Worm (Caenorhabditis elegans) whole organism, L4 larva: ENCODE data around the gene agt-1.

Source experiments
- F10B5.3 ChIP-seq: sonication (generic microtip); optimal IDR thresholded peaks from 2 replicates; lab custom pipeline; 2016; ENCODE audit warnings: mild to moderate bottlenecking, missing genetic modification characterization, missing compliant biosample characterization
- F37D6.2 ChIP-seq: sonication (generic microtip); optimal IDR thresholded peaks from 2 replicates; lab custom pipeline; 2016; ENCODE audit warnings: mild to moderate bottlenecking, missing genetic modification characterization, missing compliant biosample characterization
- R02D3.7 ChIP-seq: fragments of 150-350 bp; sonication (generic microtip); optimal IDR thresholded peaks from 3 replicates; lab custom pipeline; 2014; ENCODE audit warnings: missing biosample characterization, missing genetic modification characterization
- ZK337.2 ChIP-seq: fragments of 200-800 bp; sonication (Bioruptor generic); IDR thresholded peaks from 2 replicates; pipeline ENCODE4 v1.3.6; 2022; ENCODE audit warnings: missing genetic modification reagents, missing genetic modification characterization, missing compliant biosample characterization
- ZK546.5 ChIP-seq, 2 experiments: sonication (generic microtip); optimal IDR thresholded peaks; 2 replicates each; lab custom pipeline; 2017; ENCODE audit warnings: missing biosample characterization in 2 of 2, missing genetic modification characterization in 2 of 2
- ama-1 ChIP-seq: fragments of 150-350 bp; optimal IDR thresholded peaks from 2 replicates; lab custom pipeline; 2014; ENCODE audit warnings: inconsistent platforms, mixed read lengths
- arid-1 ChIP-seq: fragments of 200-800 bp; sonication (Bioruptor generic); conservative IDR thresholded peaks from 2 replicates; pipeline ENCODE4 v1.3.6; 2022; ENCODE audit warnings: missing genetic modification reagents, missing genetic modification characterization, missing compliant biosample characterization
- ceh-20 ChIP-seq: fragments of 200-800 bp; sonication (Bioruptor generic); IDR thresholded peaks from 2 replicates; pipeline ENCODE4 v1.3.6; 2022; ENCODE audit warnings: missing genetic modification reagents, missing genetic modification characterization, missing compliant biosample characterization
- ceh-28 ChIP-seq: fragments of 150-350 bp; optimal IDR thresholded peaks from 2 replicates; lab custom pipeline; 2014; ENCODE audit warnings: missing biosample characterization, missing genetic modification reagents, missing genetic modification characterization
- ceh-32 ChIP-seq: sonication (generic microtip); optimal IDR thresholded peaks from 2 replicates; lab custom pipeline; 2016; ENCODE audit warnings: mild to moderate bottlenecking, missing genetic modification characterization, missing compliant biosample characterization; ENCODE audit not compliant: poor library complexity
- cey-2 ChIP-seq: sonication (generic microtip); optimal IDR thresholded peaks from 3 replicates; lab custom pipeline; 2017; ENCODE audit warnings: missing genetic modification characterization, mild to moderate bottlenecking, missing compliant biosample characterization, antibody characterized with exemption, borderline replicate concordance; ENCODE audit not compliant: insufficient read depth
- ctbp-1 ChIP-seq: fragments of 200-800 bp; sonication (Bioruptor generic); IDR thresholded peaks from 2 replicates; pipeline ENCODE4 v1.3.6; 2022; ENCODE audit warnings: missing genetic modification reagents, missing genetic modification characterization, missing compliant biosample characterization
- daf-12 ChIP-seq: fragments of 150-350 bp; optimal IDR thresholded peaks from 2 replicates; lab custom pipeline; 2014; ENCODE audit warnings: missing biosample characterization, missing genetic modification reagents, missing genetic modification characterization
- daf-19 ChIP-seq: fragments of 200-800 bp; sonication (Bioruptor generic); conservative IDR thresholded peaks from 2 replicates; pipeline ENCODE4 v1.3.6; 2022; ENCODE audit warnings: missing genetic modification characterization, missing compliant biosample characterization
- daf-8 ChIP-seq: fragments of 200-800 bp; sonication (Bioruptor generic); IDR thresholded peaks from 2 replicates; pipeline ENCODE4 v1.3.6; 2022; ENCODE audit warnings: missing genetic modification characterization, missing compliant biosample characterization
- dmd-6 ChIP-seq: fragments of 200-800 bp; sonication (Bioruptor generic); IDR thresholded peaks from 2 replicates; pipeline ENCODE4 v1.3.6; 2022; ENCODE audit warnings: missing genetic modification reagents, missing genetic modification characterization, missing compliant biosample characterization
- dmd-8 ChIP-seq: fragments of 200-800 bp; sonication (Bioruptor generic); IDR thresholded peaks from 2 replicates; pipeline ENCODE4 v1.3.6; 2022; ENCODE audit warnings: missing genetic modification characterization, missing compliant biosample characterization
- dpl-1 ChIP-seq: fragments of 150-350 bp; optimal IDR thresholded peaks from 2 replicates; lab custom pipeline; 2014; ENCODE audit warnings: missing biosample characterization, missing genetic modification reagents, missing genetic modification characterization
- dve-1 ChIP-seq: sonication (generic microtip); optimal IDR thresholded peaks from 2 replicates; lab custom pipeline; 2017; ENCODE audit warnings: antibody characterized with exemption, mild to moderate bottlenecking, missing genetic modification characterization, missing compliant biosample characterization; ENCODE audit not compliant: insufficient read depth
- hif-1 ChIP-seq, 2 experiments: sonication (generic microtip); optimal IDR thresholded peaks; 2 replicates each; lab custom pipeline; 2016 to 2017; ENCODE audit warnings: missing compliant biosample characterization in 2 of 2, missing genetic modification characterization in 2 of 2, missing genetic modification reagents in 2 of 2, missing genotype in 2 of 2, mild to moderate bottlenecking in 1 of 2
- hlh-11 ChIP-seq: fragments of 200-800 bp; sonication (Bioruptor generic); optimal IDR thresholded peaks from 2 replicates; lab custom pipeline; 2018; ENCODE audit warnings: mild to moderate bottlenecking, missing genetic modification characterization, missing compliant biosample characterization
- jun-1 ChIP-seq: fragments of 150-350 bp; optimal IDR thresholded peaks from 2 replicates; lab custom pipeline; 2014; ENCODE audit warnings: missing biosample characterization, missing genetic modification reagents, missing genetic modification characterization
- lin-15B ChIP-seq: fragments of 150-350 bp; sonication (generic microtip); optimal IDR thresholded peaks from 3 replicates; lab custom pipeline; 2014; ENCODE audit warnings: missing biosample characterization, missing genetic modification characterization
- lin-29 ChIP-seq: fragments of 200-800 bp; sonication (Bioruptor generic); IDR thresholded peaks from 2 replicates; pipeline ENCODE4 v1.3.6; 2022; ENCODE audit warnings: missing genetic modification reagents, missing genetic modification characterization, missing compliant biosample characterization
- lin-39 ChIP-seq: fragments of 150-350 bp; optimal IDR thresholded peaks from 2 replicates; lab custom pipeline; 2014; ENCODE audit warnings: missing biosample characterization, missing genetic modification reagents, missing genetic modification characterization
- madf-9 ChIP-seq: fragments of 200-800 bp; sonication (Bioruptor generic); conservative IDR thresholded peaks from 2 replicates; pipeline ENCODE4 v1.3.6; 2022; ENCODE audit warnings: missing genetic modification reagents, missing genetic modification characterization, missing compliant biosample characterization
- mdt-29 ChIP-seq: fragments of 200-800 bp; sonication (Bioruptor generic); IDR thresholded peaks from 2 replicates; pipeline ENCODE4 v1.3.6; 2022; ENCODE audit warnings: missing genetic modification reagents, missing genetic modification characterization, missing compliant biosample characterization
- mep-1 ChIP-seq: fragments of 150-350 bp; sonication (generic microtip); optimal IDR thresholded peaks from 3 replicates; lab custom pipeline; 2014; ENCODE audit warnings: missing biosample characterization, missing genetic modification characterization
- mxl-2 ChIP-seq: fragments of 200-800 bp; sonication (Bioruptor generic); conservative IDR thresholded peaks from 2 replicates; pipeline ENCODE4 v1.3.6; 2022; ENCODE audit warnings: missing genetic modification reagents, missing genetic modification characterization, missing compliant biosample characterization
- nhr-10 ChIP-seq: fragments of 150-350 bp; optimal IDR thresholded peaks from 2 replicates; lab custom pipeline; 2014; ENCODE audit warnings: missing biosample characterization, missing genetic modification characterization
- nhr-102 ChIP-seq: sonication (generic microtip); optimal IDR thresholded peaks from 2 replicates; lab custom pipeline; 2016; ENCODE audit warnings: mild to moderate bottlenecking, missing genetic modification characterization, moderate library complexity, missing compliant biosample characterization
- nhr-11 ChIP-seq: fragments of 150-350 bp; optimal IDR thresholded peaks from 2 replicates; lab custom pipeline; 2014; ENCODE audit warnings: missing biosample characterization, missing genetic modification characterization
- nhr-237 ChIP-seq: sonication (generic microtip); optimal IDR thresholded peaks from 2 replicates; lab custom pipeline; 2017; ENCODE audit warnings: missing biosample characterization, missing genetic modification characterization
- nhr-25 ChIP-seq: sonication (generic microtip); optimal IDR thresholded peaks from 2 replicates; lab custom pipeline; 2017; ENCODE audit warnings: missing genetic modification characterization, mild to moderate bottlenecking, missing compliant biosample characterization, antibody characterized with exemption, moderate library complexity, borderline replicate concordance; ENCODE audit not compliant: insufficient read depth
- nhr-28 ChIP-seq: fragments of 150-350 bp; optimal IDR thresholded peaks from 2 replicates; lab custom pipeline; 2014; ENCODE audit warnings: missing biosample characterization, missing genetic modification characterization
- nhr-48 ChIP-seq: sonication (generic microtip); optimal IDR thresholded peaks from 2 replicates; lab custom pipeline; 2016; ENCODE audit warnings: mild to moderate bottlenecking, missing genetic modification characterization, missing compliant biosample characterization
- pha-4 ChIP-seq, 2 experiments: fragments of 150-350 bp in 1 of 2; fragments of 200-800 bp in 1 of 2; sonication (Bioruptor generic) in 1 of 2; IDR thresholded peaks in 1 of 2; optimal IDR thresholded peaks in 1 of 2; 2 replicates each; pipeline versions ENCODE4 v1.3.6 to Lab custom; 2014 to 2022; ENCODE audit warnings: missing genetic modification characterization in 2 of 2, missing genetic modification reagents in 2 of 2, missing biosample characterization in 1 of 2, missing compliant biosample characterization in 1 of 2
- rbr-2 ChIP-seq: sonication (generic microtip); optimal IDR thresholded peaks from 2 replicates; lab custom pipeline; 2016; ENCODE audit warnings: missing genotype, missing genetic modification characterization, missing compliant biosample characterization
- saeg-2 ChIP-seq: fragments of 200-800 bp; sonication (Bioruptor generic); IDR thresholded peaks from 2 replicates; pipeline ENCODE4 v1.3.6; 2022; ENCODE audit warnings: missing genetic modification reagents, missing genetic modification characterization, missing compliant biosample characterization
- sdz-12 ChIP-seq: fragments of 200-800 bp; sonication (Bioruptor generic); optimal IDR thresholded peaks from 2 replicates; lab custom pipeline; 2018; ENCODE audit warnings: mild to moderate bottlenecking, missing genetic modification characterization, missing compliant biosample characterization
- spr-1 ChIP-seq: sonication (generic microtip); optimal IDR thresholded peaks from 2 replicates; lab custom pipeline; 2016; ENCODE audit warnings: mild to moderate bottlenecking, missing genetic modification characterization, missing compliant biosample characterization
- spr-3 ChIP-seq: fragments of 200-800 bp; sonication (Bioruptor generic); optimal IDR thresholded peaks from 2 replicates; lab custom pipeline; 2018; ENCODE audit warnings: mild to moderate bottlenecking, missing genetic modification characterization, missing compliant biosample characterization
- tra-1 ChIP-seq: fragments of 200-800 bp; sonication (Bioruptor generic); IDR thresholded peaks from 2 replicates; pipeline ENCODE4 v1.3.6; 2022; ENCODE audit warnings: missing genetic modification reagents, missing genetic modification characterization, missing compliant biosample characterization
- unc-39 ChIP-seq: sonication (generic microtip); optimal IDR thresholded peaks from 2 replicates; lab custom pipeline; 2017; ENCODE audit warnings: missing biosample characterization, missing genetic modification characterization
- unc-62 ChIP-seq, 3 experiments: fragments of 150-350 bp in 1 of 3; sonication (generic microtip); optimal IDR thresholded peaks in 2 of 3; peaks in 1 of 3; 1 replicate in 1 of 3; 2 replicates in 2 of 3; lab custom pipeline; 2014 to 2017; ENCODE audit warnings: missing biosample characterization in 3 of 3, missing genetic modification characterization in 3 of 3, missing genetic modification reagents in 3 of 3, missing genotype in 1 of 3
- zfp-2 ChIP-seq: sonication (generic microtip); optimal IDR thresholded peaks from 2 replicates; lab custom pipeline; 2016; ENCODE audit warnings: mild to moderate bottlenecking, missing genetic modification characterization, missing compliant biosample characterization
- zfp-3 ChIP-seq: fragments of 200-800 bp; sonication (Bioruptor generic); conservative IDR thresholded peaks from 2 replicates; pipeline ENCODE4 v1.3.6; 2022; ENCODE audit warnings: missing genetic modification reagents, missing genetic modification characterization, missing compliant biosample characterization
- ztf-11 ChIP-seq: fragments of 150-350 bp; optimal IDR thresholded peaks from 2 replicates; lab custom pipeline; 2014; ENCODE audit warnings: missing biosample characterization, missing genetic modification characterization
- ztf-7 ChIP-seq: fragments of 150-350 bp; optimal IDR thresholded peaks from 2 replicates; lab custom pipeline; 2014; ENCODE audit warnings: missing biosample characterization, missing genetic modification characterization

Gene agt-1

DNA sequence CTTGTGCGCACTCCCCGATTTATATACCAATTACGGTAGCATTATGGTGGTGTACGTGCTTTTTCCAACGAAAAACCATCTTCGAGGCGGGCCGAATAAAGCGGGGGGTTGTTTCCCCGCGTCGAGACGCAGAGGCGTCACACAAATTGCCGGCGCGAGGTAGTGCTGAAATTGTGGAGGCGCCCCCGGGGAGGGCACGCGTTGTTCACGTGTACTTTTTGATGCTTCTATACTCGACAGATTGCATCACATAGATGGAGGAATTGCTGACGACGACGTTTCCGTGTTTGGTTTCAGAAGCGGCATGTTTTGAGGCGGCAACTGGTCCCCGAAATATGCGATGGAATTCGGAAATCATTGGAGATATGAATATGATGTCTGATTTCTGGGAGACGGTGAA, 26.0 kb upstream of the agt-1 start (continued):
- peak; percentile 76 for TF ChIP-seq nhr-28
- no peak for TF ChIP-seq daf-12 (tag; lab: Kevin White, UChicago)
- TF ChIP-seq unc-62 (GFP tag; optimal IDR thresholded peaks at IDR 0.05 in 1 of 2; lab: Kevin White, UChicago), result peak in 1 of 2 experiments; percentile 50
- no peak for TF ChIP-seq unc-62 (tag; optimal IDR thresholded peaks at IDR 0.05; lab: Kevin White, UChicago)
- peak; percentile 64 for TF ChIP-seq dpl-1 (GFP tag; lab: Kevin White, UChicago)
- TF ChIP-seq ztf-7 (tag; lab: Kevin White, UChicago), result peak; percentile 93
- TF ChIP-seq ceh-28 (tag; lab: Kevin White, UChicago), result no peak
- TF ChIP-seq spr-3 (GFP tag; lab: Kevin White, UChicago), result peak; percentile 6
- peak; percentile 98 for TF ChIP-seq dmd-6 (GFP tag; lab: Robert Waterston, UW)
- 0 out of 2 replicates have a peak, but pooled peaks have one; percentile 35 for TF ChIP-seq mdt-29 (GFP tag; lab: Robert Waterston, UW)
- TF ChIP-seq mep-1 (tag; lab: Kevin White, UChicago), result peak; percentile 85
- TF ChIP-seq spr-1 (tag; lab: Kevin White, UChicago), result peak; percentile 55
- no peak for TF ChIP-seq zfp-3 (GFP tag; lab: Robert Waterston, UW)
- TF ChIP-seq cey-2 (tag; lab: Kevin White, UChicago), result no peak
- peak; percentile 74 for TF ChIP-seq nhr-25 (tag; lab: Kevin White, UChicago)
- 0 out of 2 replicates have a peak, but pooled peaks have one; percentile 37 for TF ChIP-seq arid-1 (GFP tag; lab: Robert Waterston, UW)
- peak; percentile 16; the same call in 1 of the 2 replicates for TF ChIP-seq lin-29
- TF ChIP-seq daf-19, result no peak
- TF ChIP-seq daf-8, result no peak
- peak; percentile 100 for TF ChIP-seq mxl-2 (GFP tag; lab: Robert Waterston, UW)
- TF ChIP-seq saeg-2 (GFP tag; lab: Robert Waterston, UW), result peak; percentile 83
- TF ChIP-seq zfp-2 (tag; lab: Kevin White, UChicago), result peak; percentile 21
- peak; percentile 96 to 100 for TF ChIP-seq hif-1 (tag; optimal IDR thresholded peaks at IDR 0.05; lab: Kevin White, UChicago)
- TF ChIP-seq rbr-2 (tag; lab: Kevin White, UChicago), result peak; percentile 81
- TF ChIP-seq nhr-11 (tag; lab: Kevin White, UChicago), result peak; percentile 84
- peak; percentile 95 for TF ChIP-seq dve-1 (tag; lab: Kevin White, UChicago)
- no peak for TF ChIP-seq ZK546.5 (tag; optimal IDR thresholded peaks at IDR 0.05; lab: Kevin White, UChicago)
- no peak for TF ChIP-seq ama-1
- peak; percentile 97 for TF ChIP-seq hlh-11
- peak; percentile 46 for TF ChIP-seq jun-1 (tag; lab: Kevin White, UChicago)
- peak; percentile 64 for TF ChIP-seq F37D6.2 (tag; lab: Kevin White, UChicago)
- no peak for TF ChIP-seq lin-39 (tag; lab: Kevin White, UChicago)
- peak; percentile 65 for TF ChIP-seq nhr-102 (tag; lab: Kevin White, UChicago)
- TF ChIP-seq ceh-20 (GFP tag; lab: Robert Waterston, UW), result peak; percentile 93
- TF ChIP-seq tra-1 (GFP tag; lab: Robert Waterston, UW), result peak; percentile 96
- TF ChIP-seq nhr-10 (tag; lab: Kevin White, UChicago), result no peak
- TF ChIP-seq sdz-12 (GFP tag; lab: Kevin White, UChicago), result no peak
- peak; percentile 75 for TF ChIP-seq pha-4 (GFP tag; IDR thresholded peaks at IDR 0.05; lab: Robert Waterston, UW)
- no peak for TF ChIP-seq pha-4 (tag; optimal IDR thresholded peaks at IDR 0.05; lab: Kevin White, UChicago)
- TF ChIP-seq ceh-32 (tag; lab: Kevin White, UChicago), result no peak
- TF ChIP-seq dmd-8 (GFP tag; lab: Robert Waterston, UW), result 0 out of 2 replicates have a peak, but pooled peaks have one; percentile 50
- no peak for TF ChIP-seq lin-15B (tag; lab: Kevin White, UChicago)
- peak; percentile 85 for TF ChIP-seq madf-9 (GFP tag; lab: Robert Waterston, UW)
- no peak for TF ChIP-seq unc-39 (tag; lab: Kevin White, UChicago)
- no peak for TF ChIP-seq nhr-237
- TF ChIP-seq ztf-11 (tag; lab: Kevin White, UChicago), result no peak
- TF ChIP-seq ZK337.2 (GFP tag; lab: Robert Waterston, UW), result no peak
- TF ChIP-seq nhr-48 (tag; lab: Kevin White, UChicago), result peak; percentile 95
- peak; percentile 90 for TF ChIP-seq ctbp-1 (GFP tag; lab: Robert Waterston, UW)
- TF ChIP-seq R02D3.7 (tag; lab: Kevin White, UChicago), result no peak
- no peak for TF ChIP-seq F10B5.3 (tag; lab: Kevin White, UChicago)
